Worm (Caenorhabditis elegans): Measurements from ENCODE around the gene F49H12.7.
"Not testable (repeated sequence)": the region's sequence is repeated elsewhere in the genome, so short reads cannot be mapped to it uniquely, and the experiment has no call there.

The F49H12.7 gene

DNA sequence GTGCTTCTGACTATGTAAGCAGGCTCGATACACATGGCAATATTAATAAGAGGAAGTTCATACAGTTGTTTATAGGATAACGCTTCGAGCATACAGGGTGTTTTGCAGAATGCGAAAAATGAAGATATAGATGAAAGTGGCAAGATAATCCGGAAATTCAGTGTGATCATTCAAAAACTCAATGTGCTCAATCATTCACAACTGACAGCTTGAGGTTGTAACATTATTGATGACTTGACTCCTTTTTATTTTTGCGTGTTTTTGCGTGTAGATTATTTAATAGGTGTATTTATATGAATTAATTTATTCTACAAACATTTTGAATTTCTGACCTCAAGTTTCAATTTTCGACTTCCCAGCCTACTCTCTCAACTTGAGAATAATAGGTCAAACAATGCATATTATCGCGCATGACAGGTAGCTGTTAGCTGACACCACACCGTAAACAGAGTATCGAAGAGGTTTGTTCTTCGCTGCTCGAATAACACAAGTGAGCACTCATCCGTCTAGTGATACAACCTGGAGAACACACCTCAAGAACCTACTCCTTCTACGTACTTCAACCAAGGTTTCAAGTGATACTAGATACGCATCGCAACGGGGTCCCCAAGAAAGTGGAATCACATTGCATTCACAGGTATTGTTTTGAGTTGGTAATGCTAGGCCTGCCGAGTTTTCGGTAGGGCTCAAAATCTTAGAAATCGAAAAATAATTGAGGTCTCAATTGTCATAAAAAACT lies 17.5 kb upstream of the F49H12.7 start:
- TF ChIP-seq unc-62 (GFP tag; optimal IDR thresholded peaks at IDR 0.05 in 1 of 2) (peak in 1 of 2 experiments; percentile 88), unc-62 (tag; optimal IDR thresholded peaks at IDR 0.05) (no peak), aha-1 (tag) (peak; percentile 53), F10B5.3 (tag; optimal IDR thresholded peaks at IDR 0.05) (no peak)

ce11 chrX:2048865-2049405 lies 15.9 kb upstream of the F49H12.7 start:
- peak; percentile 28 for TF ChIP-seq fkh-10 (GFP tag; optimal IDR thresholded peaks at IDR 0.05)
- TF ChIP-seq mes-2 (tag; optimal IDR thresholded peaks at IDR 0.05; ENCODE audit: poor library complexity, severe bottlenecking) = no peak

ce11 chrX:2050212-2050611 lies 14.6 kb upstream of the F49H12.7 start:
- TF ChIP-seq nhr-237 (tag; optimal IDR thresholded peaks at IDR 0.05) (no peak), php-3 (GFP tag; IDR thresholded peaks at IDR 0.05) (no peak), F26F4.8 (GFP tag; conservative IDR thresholded peaks at IDR 0.05) (no peak), unc-62 (GFP tag; optimal IDR thresholded peaks at IDR 0.05 in 1 of 2) (peak in 1 of 2 experiments; percentile 96), unc-62 (tag; optimal IDR thresholded peaks at IDR 0.05) (no peak)

- TF ChIP-seq dve-1 (tag; optimal IDR thresholded peaks at IDR 0.05; ENCODE audit: insufficient read depth) (peak; percentile 21), daf-16 (GFP tag; optimal IDR thresholded peaks at IDR 0.05) (no peak), daf-16 (tag; optimal IDR thresholded peaks at IDR 0.05) (peak; percentile 56), nhr-42 (GFP tag; IDR thresholded peaks at IDR 0.05) (no peak), zip-11 (GFP tag; IDR thresholded peaks at IDR 0.05) (no peak), pqm-1 (tag; optimal IDR thresholded peaks at IDR 0.05) (peak; percentile 64), dmd-6 (GFP tag; IDR thresholded peaks at IDR 0.05) (peak; percentile 16; the same call in 1 of the 2 replicates), nhr-25 (tag; optimal IDR thresholded peaks at IDR 0.05; ENCODE audit: borderline replicate concordance, insufficient read depth) (no peak)
These were observed 13.2 kb upstream of the F49H12.7 start, which contains the start of gene Y102A11A.1 for ce11 chrX:2051602-2052001. TSS of gene Y102A11A.1 (plus strand) at chrX:2051824.

DNA sequence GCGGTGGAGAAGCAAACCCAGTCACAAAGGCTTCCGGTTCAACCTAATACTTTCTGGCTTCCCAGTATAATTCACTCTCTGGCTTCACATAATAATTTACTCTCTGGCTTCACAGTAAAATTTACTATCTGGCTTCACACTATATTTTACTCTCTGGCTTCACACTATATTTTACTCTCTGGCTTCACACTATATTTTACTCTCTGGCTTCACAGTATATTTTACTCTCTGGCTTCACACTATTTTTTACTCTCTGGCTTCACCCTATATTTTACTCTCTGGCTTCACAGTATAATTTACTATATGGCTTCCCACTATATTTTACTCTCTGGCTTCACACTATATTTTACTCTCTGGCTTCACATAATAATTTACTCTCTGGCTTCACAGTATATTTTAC lies 8.0 kb upstream of the F49H12.7 start:
- TF ChIP-seq set-16 (GFP tag; IDR thresholded peaks at IDR 0.05) = 0 out of 2 replicates have a peak, but pooled peaks have one; percentile 7

DNA sequence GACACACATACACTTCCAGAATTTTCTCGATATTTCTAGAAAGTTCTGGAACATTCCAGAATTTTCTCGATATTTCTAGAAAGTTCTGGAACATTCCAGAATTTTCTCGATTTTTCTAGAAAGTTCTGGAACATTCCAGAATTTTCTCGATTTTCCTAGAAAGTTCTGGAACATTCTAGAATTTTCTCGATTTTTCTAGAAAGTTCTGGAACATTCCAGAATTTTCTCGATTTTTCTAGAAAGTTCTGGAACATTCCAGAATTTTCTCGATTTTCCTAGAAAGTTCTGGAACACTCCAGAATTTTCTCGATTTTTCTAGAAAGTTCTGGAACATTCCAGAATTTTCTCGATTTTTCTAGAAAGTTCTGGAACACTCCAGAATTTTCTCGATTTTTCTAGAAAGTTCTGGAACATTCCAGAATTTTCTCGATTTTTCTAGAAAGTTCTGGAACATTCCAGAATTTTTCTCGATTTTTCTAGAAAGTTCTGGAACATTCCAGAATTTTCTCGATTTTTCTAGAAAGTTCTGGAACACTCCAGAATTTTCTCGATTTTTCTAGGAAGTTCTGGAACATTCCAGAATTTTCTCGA lies 6.9 kb upstream of the F49H12.7 start:
- TF ChIP-seq Y105C5A.15 (GFP tag; IDR thresholded peaks at IDR 0.05) = peak; percentile 86
- TF ChIP-seq Y75B8A.6 (GFP tag; IDR thresholded peaks at IDR 0.05) = peak; percentile 83; the same call in 1 of the 2 replicates
- TF ChIP-seq madf-9 (GFP tag; conservative IDR thresholded peaks at IDR 0.05) = peak; percentile 64
- peak; percentile 49; the same call in 1 of the 2 replicates for TF ChIP-seq Y48G9A.11 (GFP tag; IDR thresholded peaks at IDR 0.05)
- TF ChIP-seq egl-43 (GFP tag; IDR thresholded peaks at IDR 0.05) = peak; percentile 26; the same call in 1 of the 2 replicates
- TF ChIP-seq lin-1 (GFP tag; IDR thresholded peaks at IDR 0.05) = peak; percentile 95
- TF ChIP-seq madf-5 (GFP tag; IDR thresholded peaks at IDR 0.05) = peak in 1 of 2 experiments; percentile 61; a peak in 1 of 4 replicates
- peak; percentile 72 for TF ChIP-seq ctbp-1 (GFP tag; IDR thresholded peaks at IDR 0.05)
- peak; percentile 79 for TF ChIP-seq F26F4.8 (GFP tag; conservative IDR thresholded peaks at IDR 0.05)
- peak; percentile 75; the same call in 1 of the 2 replicates for TF ChIP-seq tra-1 (GFP tag; IDR thresholded peaks at IDR 0.05)
- TF ChIP-seq snpc-1.2 (GFP tag; IDR thresholded peaks at IDR 0.05) = peak; percentile 80
- TF ChIP-seq mdt-29 (GFP tag; IDR thresholded peaks at IDR 0.05) = peak; percentile 97
- TF ChIP-seq vab-7 (GFP tag; IDR thresholded peaks at IDR 0.05) = peak; percentile 71
- TF ChIP-seq zip-11 (GFP tag; IDR thresholded peaks at IDR 0.05) = 0 out of 2 replicates have a peak, but pooled peaks have one; percentile 14
- peak; percentile 84; the same call in 1 of the 2 replicates for TF ChIP-seq pha-4 (GFP tag; IDR thresholded peaks at IDR 0.05)
- TF ChIP-seq pha-4 (tag; optimal IDR thresholded peaks at IDR 0.05) = not testable (repeated sequence)
- TF ChIP-seq lim-7 (GFP tag; IDR thresholded peaks at IDR 0.05) = peak; percentile 88
- TF ChIP-seq dmd-6 (GFP tag; IDR thresholded peaks at IDR 0.05) = 0 out of 2 replicates have a peak, but pooled peaks have one; percentile 22
- peak; percentile 82 for TF ChIP-seq arid-1 (GFP tag; conservative IDR thresholded peaks at IDR 0.05)
- 0 out of 2 replicates have a peak, but pooled peaks have one; percentile 13 for TF ChIP-seq dmd-9 (GFP tag; IDR thresholded peaks at IDR 0.05)
